Fruit fly (Drosophila melanogaster): ENCODE results near the gene Gr39a.

DNA sequence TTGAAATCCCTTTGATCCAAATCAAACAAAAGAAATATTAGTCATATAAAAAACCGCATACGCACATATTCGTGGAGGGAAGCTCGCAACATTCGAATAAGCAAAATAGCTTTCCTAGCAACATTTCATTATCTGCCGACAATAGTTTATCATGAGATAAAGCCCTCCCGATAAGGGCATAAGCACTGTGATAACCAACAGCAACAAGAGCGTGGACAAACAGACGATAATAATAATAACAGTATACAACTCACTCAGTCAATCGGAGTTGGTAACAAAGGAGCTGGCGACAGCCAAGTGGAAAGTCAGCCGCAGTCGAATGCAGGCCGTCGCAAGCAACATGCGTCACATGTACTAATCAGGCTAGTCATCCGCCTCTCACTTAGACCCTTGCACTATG is 38.8 kb downstream of the Gr39a start:
- TF ChIP-seq Vsx2 (GFP tag; optimal IDR thresholded peaks at IDR 0.05; ENCODE audit: partially characterized antibody) (no peak), dsf (GFP tag; optimal IDR thresholded peaks at IDR 0.05; ENCODE audit: borderline replicate concordance) (no peak), dl (GFP tag; optimal IDR thresholded peaks at IDR 0.05; ENCODE audit: insufficient read depth in 1 of 2, partially characterized antibody in 2 of 2) (no peak), jim (GFP tag; optimal IDR thresholded peaks at IDR 0.05) (no peak), ey (GFP tag; optimal IDR thresholded peaks at IDR 0.05) (no peak), Hr78 (GFP tag; optimal IDR thresholded peaks at IDR 0.05) (no peak), OdsH (GFP tag; optimal IDR thresholded peaks at IDR 0.05) (no peak), lola (GFP tag; optimal IDR thresholded peaks at IDR 0.05) (no peak), Sp1 (GFP tag; optimal IDR thresholded peaks at IDR 0.05) (no peak), usp (GFP tag; optimal IDR thresholded peaks at IDR 0.05) (no peak), Dfd (GFP tag; optimal IDR thresholded peaks at IDR 0.05) (no peak), Myc (optimal IDR thresholded peaks at IDR 0.05) (no peak)

Measured in whole organism, wandering third instar larva.